Fruit fly (Drosophila melanogaster): ENCODE results near the gene Nf-YC.
A peak's percentile ranks its signal among the peaks of the same experiment; 100 is the strongest.

Nf-YC gene

dm6 chrX:6820703-6821102 is at the start of gene Nf-YC, which contains the start of gene xit:
Gene Nf-YC (minus strand): TSS chrX:6820919.
Gene xit (plus strand): TSS chrX:6821016.
- TF ChIP-seq psq (optimal IDR thresholded peaks at IDR 0.05) = no peak

- TF ChIP-seq ttk (optimal IDR thresholded peaks at IDR 0.05) (peak; percentile 100), insv (optimal IDR thresholded peaks at IDR 0.05) (no peak), Myc (optimal IDR thresholded peaks at IDR 0.05) (no peak), h (optimal IDR thresholded peaks at IDR 0.05) (no peak), Sin3A (optimal IDR thresholded peaks at IDR 0.05) (no peak), psq (optimal IDR thresholded peaks at IDR 0.05) (no peak)
Measured at dm6 chrX:6869770-6870404, 49.2 kb upstream of the Nf-YC start.

- TF ChIP-seq ttk (optimal IDR thresholded peaks at IDR 0.05) (peak; percentile 95), insv (optimal IDR thresholded peaks at IDR 0.05) (no peak)
Measured at dm6 chrX:6868629-6869579, 48.2 kb upstream of the Nf-YC start.

dm6 chrX:6868024-6868628 is 47.4 kb upstream of the Nf-YC start:
- TF ChIP-seq ttk (optimal IDR thresholded peaks at IDR 0.05) (no peak), psq (optimal IDR thresholded peaks at IDR 0.05) (peak; percentile 38)

dm6 chrX:6867175-6868023 is 46.7 kb upstream of the Nf-YC start, which contains the start of gene CG14434:
Gene CG14434 (minus strand): TSS chrX:6867194.
- TF ChIP-seq psq (optimal IDR thresholded peaks at IDR 0.05) (peak; percentile 89), insv (optimal IDR thresholded peaks at IDR 0.05) (no peak)

dm6 chrX:6866764-6867163 is 46.0 kb upstream of the Nf-YC start:
- TF ChIP-seq h (optimal IDR thresholded peaks at IDR 0.05) (no peak), Myc (optimal IDR thresholded peaks at IDR 0.05) (no peak), insv (optimal IDR thresholded peaks at IDR 0.05) (no peak), Sin3A (optimal IDR thresholded peaks at IDR 0.05) (no peak), ttk (optimal IDR thresholded peaks at IDR 0.05) (no peak), psq (optimal IDR thresholded peaks at IDR 0.05) (no peak)

dm6 chrX:6866040-6866439 is 45.3 kb upstream of the Nf-YC start:
- no peak for TF ChIP-seq Myc (optimal IDR thresholded peaks at IDR 0.05)
- TF ChIP-seq insv (optimal IDR thresholded peaks at IDR 0.05) = no peak
- TF ChIP-seq psq (optimal IDR thresholded peaks at IDR 0.05) = no peak
- TF ChIP-seq Sin3A (optimal IDR thresholded peaks at IDR 0.05) = no peak
- TF ChIP-seq h (optimal IDR thresholded peaks at IDR 0.05) = no peak
- no peak for TF ChIP-seq ttk (optimal IDR thresholded peaks at IDR 0.05)

dm6 chrX:6865039-6865438 is 44.3 kb upstream of the Nf-YC start:
- TF ChIP-seq Sin3A (optimal IDR thresholded peaks at IDR 0.05) (no peak), Myc (optimal IDR thresholded peaks at IDR 0.05) (no peak), h (optimal IDR thresholded peaks at IDR 0.05) (no peak)

- no peak for TF ChIP-seq ttk (optimal IDR thresholded peaks at IDR 0.05)
- TF ChIP-seq psq (optimal IDR thresholded peaks at IDR 0.05) = no peak
- no peak for TF ChIP-seq Myc (optimal IDR thresholded peaks at IDR 0.05)
Measured at dm6 chrX:6863289-6863938, 42.7 kb upstream of the Nf-YC start, which contains the start of gene CG43736. Gene CG43736 (plus strand): TSS chrX:6863888.

- TF ChIP-seq Sin3A (optimal IDR thresholded peaks at IDR 0.05) = no peak
- peak; percentile 52 for TF ChIP-seq psq (optimal IDR thresholded peaks at IDR 0.05)
- no peak for TF ChIP-seq h (optimal IDR thresholded peaks at IDR 0.05)
- no peak for TF ChIP-seq Myc (optimal IDR thresholded peaks at IDR 0.05)
- no peak for TF ChIP-seq ttk (optimal IDR thresholded peaks at IDR 0.05)
- TF ChIP-seq insv (optimal IDR thresholded peaks at IDR 0.05) = no peak
Measured at dm6 chrX:6862521-6863288, 42.0 kb upstream of the Nf-YC start.

dm6 chrX:6861523-6862077 is 40.9 kb upstream of the Nf-YC start:
- TF ChIP-seq insv (optimal IDR thresholded peaks at IDR 0.05) (no peak), Myc (optimal IDR thresholded peaks at IDR 0.05) (no peak), h (optimal IDR thresholded peaks at IDR 0.05) (no peak), ttk (optimal IDR thresholded peaks at IDR 0.05) (no peak), psq (optimal IDR thresholded peaks at IDR 0.05) (no peak), Sin3A (optimal IDR thresholded peaks at IDR 0.05) (no peak)

All from Kc167 (cell line).